Worm (Caenorhabditis elegans): ENCODE data around the gene T10D4.6.

- TF ChIP-seq skn-1 (tag; optimal IDR thresholded peaks at IDR 0.05) (no peak), nhr-21 (tag; optimal IDR thresholded peaks at IDR 0.05) (no peak), lin-13 (GFP tag; optimal IDR thresholded peaks at IDR 0.05) (no peak), fos-1 (tag; optimal IDR thresholded peaks at IDR 0.05) (no peak), ceh-82 (tag; optimal IDR thresholded peaks at IDR 0.05) (no peak), ztf-4 (tag; optimal IDR thresholded peaks at IDR 0.05) (no peak), mdl-1 (tag; optimal IDR thresholded peaks at IDR 0.05) (no peak), lin-39 (tag; optimal IDR thresholded peaks at IDR 0.05) (no peak), nhr-12 (tag; optimal IDR thresholded peaks at IDR 0.05) (no peak), unc-62 (GFP tag; optimal IDR thresholded peaks at IDR 0.05) (no peak), ztf-11 (tag; optimal IDR thresholded peaks at IDR 0.05) (no peak), lin-11 (tag; optimal IDR thresholded peaks at IDR 0.05) (no peak), unc-55 (GFP tag; optimal IDR thresholded peaks at IDR 0.05) (no peak)
These were observed 18.6 kb upstream of the T10D4.6 start, which contains the start of gene srg-24 for ce11 chrII:3100546-3100945.
